Worm (Caenorhabditis elegans): ENCODE data around the gene acl-8.

- TF ChIP-seq unc-62 (GFP tag; optimal IDR thresholded peaks at IDR 0.05 in 1 of 2) (no peak), unc-62 (tag; optimal IDR thresholded peaks at IDR 0.05) (no peak), nhr-76 (tag; optimal IDR thresholded peaks at IDR 0.05) (no peak), lin-39 (tag; optimal IDR thresholded peaks at IDR 0.05) (no peak), lsy-2 (tag; optimal IDR thresholded peaks at IDR 0.05) (no peak)
These were observed 44.7 kb downstream of the acl-8 start for ce11 chrV:6495353-6495752.
